Fruit fly (Drosophila melanogaster) whole organism, prepupa: Measurements from ENCODE around the gene wapl.

Experiments used
- Blimp-1 ChIP-seq: fragments of 200-800 bp; sonication (Bioruptor generic); optimal IDR thresholded peaks from 3 replicates; lab custom pipeline; 2017; ENCODE audit warnings: missing biosample characterization, missing genetic modification characterization, mild to moderate bottlenecking, moderate library complexity, missing genetic modification reagents
- CG10631 ChIP-seq: fragments of 200-800 bp; sonication (Bioruptor generic); optimal IDR thresholded peaks from 2 replicates; lab custom pipeline; 2016; ENCODE audit warnings: missing biosample characterization, missing genetic modification characterization
- CG10669 ChIP-seq: fragments of 200-800 bp; sonication (Bioruptor generic); optimal IDR thresholded peaks from 3 replicates; lab custom pipeline; 2018; ENCODE audit warnings: missing biosample characterization, mild to moderate bottlenecking, missing genetic modification characterization, moderate library complexity
- CG11902 ChIP-seq: fragments of 200-800 bp; sonication (Bioruptor generic); optimal IDR thresholded peaks from 3 replicates; lab custom pipeline; 2016; ENCODE audit warnings: missing biosample characterization, missing genetic modification characterization
- CG15336 ChIP-seq: fragments of 200-800 bp; sonication (Bioruptor generic); IDR thresholded peaks from 2 replicates; pipeline ENCODE4 v1.3.6; 2022; ENCODE audit warnings: missing biosample characterization, missing genetic modification characterization
- CG1621 ChIP-seq: fragments of 200-800 bp; sonication (Bioruptor generic); optimal IDR thresholded peaks from 3 replicates; lab custom pipeline; 2018; ENCODE audit warnings: missing biosample characterization, mild to moderate bottlenecking, missing genetic modification characterization
- CG31627 ChIP-seq: fragments of 200-800 bp; sonication (Bioruptor generic); optimal IDR thresholded peaks from 3 replicates; lab custom pipeline; 2016; ENCODE audit warnings: missing biosample characterization, missing genetic modification characterization
- CG32006 ChIP-seq: fragments of 200-800 bp; sonication (Bioruptor generic); optimal IDR thresholded peaks from 3 replicates; lab custom pipeline; 2017; ENCODE audit warnings: missing biosample characterization, mild to moderate bottlenecking, missing genetic modification characterization
- CG34406 ChIP-seq: fragments of 200-800 bp; sonication (Bioruptor generic); optimal IDR thresholded peaks from 3 replicates; lab custom pipeline; 2016; ENCODE audit warnings: missing biosample characterization, missing genetic modification characterization
- CG3919 ChIP-seq: fragments of 200-800 bp; sonication (Bioruptor generic); optimal IDR thresholded peaks from 3 replicates; lab custom pipeline; 2016; ENCODE audit warnings: missing biosample characterization, missing genetic modification characterization
- CG4318 ChIP-seq: fragments of 200-800 bp; sonication (Bioruptor generic); optimal IDR thresholded peaks from 3 replicates; lab custom pipeline; 2017; ENCODE audit warnings: missing biosample characterization, mild to moderate bottlenecking, missing genetic modification characterization
- CG6163 ChIP-seq: fragments of 200-800 bp; sonication (Bioruptor generic); IDR thresholded peaks from 3 replicates; pipeline ENCODE4 v1.3.6; 2022; ENCODE audit warnings: missing biosample characterization, missing genetic modification characterization
- CG6276 ChIP-seq: fragments of 200-800 bp; sonication (Bioruptor generic); optimal IDR thresholded peaks from 2 replicates; lab custom pipeline; 2017; ENCODE audit warnings: missing biosample characterization, mild to moderate bottlenecking, missing genetic modification characterization
- CG6792 ChIP-seq: fragments of 200-800 bp; sonication (Bioruptor generic); optimal IDR thresholded peaks from 3 replicates; lab custom pipeline; 2016; ENCODE audit warnings: missing biosample characterization, missing genetic modification characterization
- CG6808 ChIP-seq: fragments of 200-800 bp; sonication (Bioruptor generic); optimal IDR thresholded peaks from 3 replicates; lab custom pipeline; 2017; ENCODE audit warnings: missing biosample characterization, missing genetic modification characterization, mild to moderate bottlenecking, moderate library complexity, missing genetic modification reagents
- CG7368 ChIP-seq: fragments of 200-800 bp; sonication (Bioruptor generic); optimal IDR thresholded peaks from 3 replicates; lab custom pipeline; 2016; ENCODE audit warnings: missing biosample characterization, missing genetic modification characterization
- CG8119 ChIP-seq: fragments of 200-800 bp; sonication (Bioruptor generic); IDR thresholded peaks from 3 replicates; pipeline ENCODE4 v1.3.6; 2022; ENCODE audit warnings: missing biosample characterization, missing genetic modification characterization
- CG8319 ChIP-seq: fragments of 200-800 bp; sonication (Bioruptor generic); optimal IDR thresholded peaks from 3 replicates; lab custom pipeline; 2016; ENCODE audit warnings: missing biosample characterization, missing genetic modification characterization
- CG9139 ChIP-seq: fragments of 200-800 bp; sonication (Bioruptor generic); optimal IDR thresholded peaks from 3 replicates; lab custom pipeline; 2017; ENCODE audit warnings: missing biosample characterization, mild to moderate bottlenecking, missing genetic modification characterization
- Eip78C ChIP-seq: fragments of 200-800 bp; sonication (Bioruptor generic); peaks from one replicate; lab custom pipeline; 2016; ENCODE audit warnings: missing biosample characterization, missing genetic modification characterization
- Eip93F ChIP-seq: fragments of 200-800 bp; sonication (Bioruptor generic); optimal IDR thresholded peaks from 2 replicates; lab custom pipeline; 2016; ENCODE audit warnings: missing biosample characterization, mild to moderate bottlenecking, missing genetic modification characterization
- Ets21C ChIP-seq: fragments of 200-800 bp; sonication (Bioruptor generic); optimal IDR thresholded peaks from 3 replicates; lab custom pipeline; 2016; ENCODE audit warnings: missing biosample characterization, missing genetic modification characterization
- Ets96B ChIP-seq: fragments of 200-800 bp; optimal IDR thresholded peaks from 2 replicates; lab custom pipeline; 2019; ENCODE audit warnings: missing biosample characterization, mild to moderate bottlenecking, missing genetic modification characterization, moderate library complexity
- Hr38 ChIP-seq: sonication (Bioruptor generic); optimal IDR thresholded peaks from 2 replicates; lab custom pipeline; 2016; ENCODE audit warnings: missing biosample characterization, missing genetic modification characterization
- Hr39 ChIP-seq: fragments of 200-800 bp; sonication (Bioruptor generic); optimal IDR thresholded peaks from 2 replicates; lab custom pipeline; 2016; ENCODE audit warnings: missing biosample characterization, missing genetic modification characterization
- Hr4 ChIP-seq: fragments of 200-800 bp; sonication (Bioruptor generic); optimal IDR thresholded peaks from 3 replicates; lab custom pipeline; 2016; ENCODE audit warnings: missing biosample characterization, missing genetic modification characterization
- Lpt ChIP-seq: fragments of 200-800 bp; sonication (Bioruptor generic); optimal IDR thresholded peaks from 3 replicates; lab custom pipeline; 2016; ENCODE audit warnings: missing biosample characterization, missing genetic modification characterization
- Met ChIP-seq: fragments of 200-800 bp; sonication (Bioruptor generic); optimal IDR thresholded peaks from 3 replicates; lab custom pipeline; 2016; ENCODE audit warnings: missing biosample characterization, missing genetic modification characterization
- Smox ChIP-seq: fragments of 200-800 bp; sonication (Bioruptor generic); optimal IDR thresholded peaks from 3 replicates; lab custom pipeline; 2016; ENCODE audit warnings: missing biosample characterization, missing genetic modification characterization
- Sox102F ChIP-seq: fragments of 200-800 bp; sonication (Bioruptor generic); optimal IDR thresholded peaks from 2 replicates; lab custom pipeline; 2016; ENCODE audit warnings: missing biosample characterization, mild to moderate bottlenecking, missing genetic modification characterization
- Sox14 ChIP-seq: fragments of 200-800 bp; sonication (Bioruptor generic); optimal IDR thresholded peaks from 3 replicates; lab custom pipeline; 2016; ENCODE audit warnings: missing biosample characterization, missing genetic modification characterization
- Sox15 ChIP-seq: fragments of 200-800 bp; sonication (Bioruptor generic); optimal IDR thresholded peaks from 3 replicates; lab custom pipeline; 2016; ENCODE audit warnings: missing biosample characterization, missing genetic modification characterization
- achi ChIP-seq: fragments of 200-800 bp; sonication (Bioruptor generic); optimal IDR thresholded peaks from 3 replicates; lab custom pipeline; 2016; ENCODE audit warnings: missing biosample characterization, missing genetic modification characterization
- acj6 ChIP-seq: fragments of 200-800 bp; sonication (Bioruptor generic); optimal IDR thresholded peaks from 3 replicates; lab custom pipeline; 2016; ENCODE audit warnings: missing biosample characterization, missing genetic modification characterization
- cyc ChIP-seq: fragments of 200-800 bp; sonication (Bioruptor generic); optimal IDR thresholded peaks from 3 replicates; lab custom pipeline; 2016; ENCODE audit warnings: missing biosample characterization, missing genetic modification characterization
- dac ChIP-seq: fragments of 200-800 bp; sonication (Bioruptor generic); optimal IDR thresholded peaks from 2 replicates; lab custom pipeline; 2017; ENCODE audit warnings: missing biosample characterization, mild to moderate bottlenecking, missing genetic modification characterization
- dsx ChIP-seq: fragments of 200-800 bp; optimal IDR thresholded peaks from 3 replicates; lab custom pipeline; 2019; ENCODE audit warnings: missing biosample characterization, mild to moderate bottlenecking, missing genetic modification characterization, moderate library complexity; ENCODE audit not compliant: poor library complexity, severe bottlenecking
- eg ChIP-seq: fragments of 200-800 bp; sonication (Bioruptor generic); IDR thresholded peaks from 3 replicates; pipeline ENCODE4 v1.3.6; 2022; ENCODE audit warnings: missing biosample characterization, missing genetic modification characterization
- esn ChIP-seq: fragments of 200-800 bp; sonication (Bioruptor generic); optimal IDR thresholded peaks from 2 replicates; lab custom pipeline; 2016; ENCODE audit warnings: missing biosample characterization, mild to moderate bottlenecking, missing genetic modification characterization, moderate library complexity
- fd59A ChIP-seq: fragments of 200-800 bp; sonication (Bioruptor generic); optimal IDR thresholded peaks from 2 replicates; lab custom pipeline; 2017; ENCODE audit warnings: missing biosample characterization, mild to moderate bottlenecking, missing genetic modification characterization, missing genetic modification reagents
- fkh ChIP-seq: fragments of 200-800 bp; sonication (Bioruptor generic); optimal IDR thresholded peaks from 3 replicates; lab custom pipeline; 2017; ENCODE audit warnings: missing biosample characterization, mild to moderate bottlenecking, missing genetic modification characterization, moderate library complexity
- net ChIP-seq: fragments of 200-800 bp; sonication (Bioruptor generic); optimal IDR thresholded peaks from 3 replicates; lab custom pipeline; 2016; ENCODE audit warnings: missing biosample characterization, missing genetic modification characterization
- pdm3 ChIP-seq: fragments of 200-800 bp; sonication (Bioruptor generic); optimal IDR thresholded peaks from 3 replicates; lab custom pipeline; 2016; ENCODE audit warnings: missing biosample characterization, missing genetic modification characterization
- spab ChIP-seq: fragments of 200-800 bp; sonication (Bioruptor generic); optimal IDR thresholded peaks from 2 replicates; lab custom pipeline; 2017; ENCODE audit warnings: missing biosample characterization, mild to moderate bottlenecking, missing genetic modification characterization, missing genetic modification reagents
- ss ChIP-seq, 2 experiments: fragments of 200-800 bp; sonication (Bioruptor generic); optimal IDR thresholded peaks; 2 replicates in 1 of 2; 3 replicates in 1 of 2; lab custom pipeline; 2017 to 2018; ENCODE audit warnings: mild to moderate bottlenecking in 2 of 2, missing biosample characterization in 2 of 2, missing genetic modification characterization in 2 of 2, moderate library complexity in 1 of 2
- svp ChIP-seq: fragments of 200-800 bp; sonication (Bioruptor generic); peaks from one replicate; lab custom pipeline; 2016; ENCODE audit warnings: missing biosample characterization, missing genetic modification characterization
- topi ChIP-seq: fragments of 200-800 bp; sonication (Bioruptor generic); optimal IDR thresholded peaks from 3 replicates; lab custom pipeline; 2016; ENCODE audit warnings: missing biosample characterization, missing genetic modification characterization
- vri ChIP-seq: fragments of 200-800 bp; sonication (Bioruptor generic); optimal IDR thresholded peaks from 3 replicates; lab custom pipeline; 2016; ENCODE audit warnings: missing biosample characterization, mild to moderate bottlenecking, missing genetic modification characterization

The wapl gene

dm6 chrX:2157929-2158610 lies 713 bp downstream of the wapl start:
- TF ChIP-seq CG8119 (GFP tag; lab: Robert Waterston, UW) (0 out of 3 replicates have a peak, but pooled peaks have one; percentile 32), Sox15 (GFP tag; lab: Kevin White, UChicago) (no peak), CG3919 (GFP tag; lab: Kevin White, UChicago) (no peak), CG32006 (peak; percentile 4), CG6163 (no peak), dac (peak; percentile 18), CG10669 (GFP tag; lab: Kevin White, UChicago) (no peak), Ets21C (no peak), ss (GFP tag; optimal IDR thresholded peaks at IDR 0.05; lab: Kevin White, UChicago) (peak in 1 of 2 experiments; percentile 41), Sox14 (peak; percentile 17), Eip78C (peak; percentile 22), fkh (GFP tag; lab: Kevin White, UChicago) (peak; percentile 42), esn (peak; percentile 1), eg (GFP tag; lab: Robert Waterston, UW) (no peak), Sox102F (GFP tag; lab: Kevin White, UChicago) (no peak)

dm6 chrX:2155868-2156267 lies 2.9 kb downstream of the wapl start:
- no peak for TF ChIP-seq CG7368
- no peak for TF ChIP-seq CG8319
- peak; percentile 39 for TF ChIP-seq CG3919 (GFP tag; lab: Kevin White, UChicago)
- peak; percentile 43 for TF ChIP-seq svp (GFP tag; lab: Kevin White, UChicago)
- TF ChIP-seq Eip78C = peak; percentile 68
- no peak for TF ChIP-seq Eip93F (GFP tag; lab: Kevin White, UChicago)
- 0 out of 3 replicates have a peak, but pooled peaks have one; percentile 38 for TF ChIP-seq CG6163
- peak; percentile 30 for TF ChIP-seq CG32006
- TF ChIP-seq Met (GFP tag; lab: Kevin White, UChicago) = no peak
- no peak for TF ChIP-seq CG10631 (GFP tag; lab: Kevin White, UChicago)
- no peak for TF ChIP-seq pdm3
- TF ChIP-seq CG9139 = no peak
- TF ChIP-seq CG1621 (tag; lab: Kevin White, UChicago) = peak; percentile 60
- TF ChIP-seq spab (GFP tag; lab: Kevin White, UChicago) = no peak
- TF ChIP-seq CG10669 (GFP tag; lab: Kevin White, UChicago) = no peak
- TF ChIP-seq achi (GFP tag; lab: Kevin White, UChicago) = no peak
- TF ChIP-seq Sox102F (GFP tag; lab: Kevin White, UChicago) = no peak
- no peak for TF ChIP-seq dsx
- no peak for TF ChIP-seq Ets21C
- no peak for TF ChIP-seq CG34406 (GFP tag; lab: Kevin White, UChicago)
- TF ChIP-seq CG31627 (GFP tag; lab: Kevin White, UChicago) = peak; percentile 27
- TF ChIP-seq Blimp-1 (GFP tag; lab: Kevin White, UChicago) = no peak
- TF ChIP-seq Lpt (GFP tag; lab: Kevin White, UChicago) = peak; percentile 41
- TF ChIP-seq Hr38 = no peak
- TF ChIP-seq CG11902 (GFP tag; lab: Kevin White, UChicago) = no peak
- TF ChIP-seq vri (GFP tag; lab: Kevin White, UChicago) = peak; percentile 21
- TF ChIP-seq ss (GFP tag; optimal IDR thresholded peaks at IDR 0.05; lab: Kevin White, UChicago) = no peak
- no peak for TF ChIP-seq cyc (GFP tag; lab: Kevin White, UChicago)
- TF ChIP-seq Hr4 (GFP tag; lab: Kevin White, UChicago) = no peak
- no peak for TF ChIP-seq CG6808 (GFP tag; lab: Kevin White, UChicago)
- no peak for TF ChIP-seq CG6792 (GFP tag; lab: Kevin White, UChicago)
- TF ChIP-seq topi (GFP tag; lab: Kevin White, UChicago) = no peak
- peak; percentile 22; the same call in 1 of the 2 replicates for TF ChIP-seq CG15336
- TF ChIP-seq Smox (GFP tag; lab: Kevin White, UChicago) = no peak
- TF ChIP-seq net (GFP tag; lab: Kevin White, UChicago) = no peak
- peak; percentile 42 for TF ChIP-seq esn
- no peak for TF ChIP-seq fkh (GFP tag; lab: Kevin White, UChicago)
- no peak for TF ChIP-seq fd59A (GFP tag; lab: Kevin White, UChicago)
- TF ChIP-seq Hr39 (GFP tag; lab: Kevin White, UChicago) = peak; percentile 5
- no peak for TF ChIP-seq CG4318 (GFP tag; lab: Kevin White, UChicago)
- no peak for TF ChIP-seq acj6 (GFP tag; lab: Kevin White, UChicago)
- TF ChIP-seq CG6276 (GFP tag; lab: Kevin White, UChicago) = no peak
- no peak for TF ChIP-seq Ets96B (tag; lab: Kevin White, UChicago)
